Fruit fly (Drosophila melanogaster) ovary, adult (tissue): Measurements from ENCODE around the gene CheB93a.

Source experiments
- CG17801 ChIP-seq: fragments of 200-800 bp; optimal IDR thresholded peaks from 2 replicates; lab custom pipeline; 2019; ENCODE audit warnings: missing biosample characterization, mild to moderate bottlenecking, missing genetic modification characterization, moderate library complexity; ENCODE audit not compliant: partially characterized antibody

The CheB93a gene

dm6 chr3R:21440102-21440501 lies 32.9 kb downstream of the CheB93a start:
- no peak for TF ChIP-seq CG17801 (GFP tag; lab: Kevin White, UChicago)

DNA sequence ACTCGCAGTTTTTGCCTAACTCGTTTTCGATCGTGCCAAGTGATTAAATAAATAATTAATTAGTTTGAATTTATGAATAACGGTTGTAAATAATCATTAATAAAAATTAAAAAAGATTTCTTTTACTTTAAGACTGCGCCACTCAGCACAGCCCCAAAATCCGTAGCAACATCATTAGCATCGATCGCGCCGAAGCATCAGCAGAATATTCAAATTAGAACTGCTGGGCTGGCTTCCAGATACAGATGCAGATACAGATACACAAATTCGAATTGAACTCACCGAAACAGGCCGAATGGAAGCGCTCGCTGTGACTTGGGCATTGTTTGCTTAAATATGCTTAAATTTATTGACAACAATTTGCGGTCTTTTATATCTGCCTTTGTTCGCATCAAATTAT lies 33.5 kb downstream of the CheB93a start:
- no peak for TF ChIP-seq CG17801 (GFP tag; lab: Kevin White, UChicago)

DNA sequence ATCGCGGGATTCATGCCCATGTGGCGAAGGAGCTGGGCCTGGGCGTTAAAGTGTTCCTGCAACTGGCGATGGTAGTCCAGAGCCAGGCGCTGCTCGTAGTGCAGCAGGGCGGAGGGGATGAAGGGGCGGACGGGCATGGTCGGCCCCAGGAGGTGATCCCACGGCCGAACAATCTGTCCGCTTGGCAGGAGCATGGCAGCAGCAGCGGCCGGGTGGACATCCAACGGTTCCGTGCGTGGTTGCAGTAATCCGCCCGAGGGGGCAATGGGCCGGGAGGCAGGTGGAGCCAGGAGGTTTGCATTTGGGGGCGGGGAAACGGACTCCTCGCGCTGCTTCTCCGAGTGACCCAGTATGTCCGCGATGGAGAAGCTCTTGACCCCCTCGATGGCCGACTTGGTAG lies 38.1 kb downstream of the CheB93a start:
- no peak for TF ChIP-seq CG17801 (GFP tag; lab: Kevin White, UChicago)

DNA sequence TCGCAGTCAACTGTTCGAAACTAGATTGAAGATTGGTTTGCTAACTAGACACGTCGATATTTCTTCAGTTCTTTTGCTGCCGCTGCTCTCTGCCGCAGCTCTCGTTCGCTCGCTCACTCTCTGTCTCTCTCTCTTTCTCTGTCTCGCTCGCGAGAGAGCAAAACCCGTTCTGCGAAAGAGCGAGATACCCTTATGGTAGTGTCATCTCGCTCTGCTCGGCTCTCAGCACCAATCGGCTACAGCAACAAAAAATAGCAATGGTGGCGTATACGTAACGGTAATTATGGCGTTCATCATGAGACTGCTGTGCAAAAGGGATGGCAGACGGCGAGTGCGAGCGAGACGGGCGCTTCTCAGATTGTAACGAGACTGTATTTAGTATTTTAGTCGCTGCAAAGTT lies 39.1 kb downstream of the CheB93a start, which contains the start of gene lbe:
Gene lbe, minus strand, starts transcription at position 204 of the 400 bp plus-strand sequence.
- no peak for TF ChIP-seq CG17801 (GFP tag; lab: Kevin White, UChicago)

dm6 chr3R:21447656-21448055 lies 40.4 kb downstream of the CheB93a start:
- no peak for TF ChIP-seq CG17801 (GFP tag; lab: Kevin White, UChicago)

DNA sequence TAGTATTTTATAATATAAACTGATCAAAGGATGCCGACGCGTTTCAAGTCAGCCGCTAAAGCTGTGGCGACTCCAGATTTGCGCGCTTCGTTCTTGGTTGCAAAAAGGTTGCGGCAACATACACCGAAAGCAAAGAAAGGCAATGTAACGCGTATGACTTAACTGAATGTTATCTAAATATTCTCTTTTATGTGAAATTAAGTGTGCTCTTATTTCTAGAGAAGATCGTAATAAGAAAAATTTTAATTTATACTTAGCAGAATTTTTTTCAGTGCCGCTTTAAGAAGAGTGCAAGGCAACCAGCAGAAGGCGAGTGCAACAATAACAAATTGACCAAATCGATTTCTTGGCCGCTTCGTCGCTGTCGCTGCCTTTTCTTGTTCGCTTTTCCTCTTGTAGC lies 44.9 kb downstream of the CheB93a start:
- TF ChIP-seq CG17801 (GFP tag; lab: Kevin White, UChicago) = no peak

DNA sequence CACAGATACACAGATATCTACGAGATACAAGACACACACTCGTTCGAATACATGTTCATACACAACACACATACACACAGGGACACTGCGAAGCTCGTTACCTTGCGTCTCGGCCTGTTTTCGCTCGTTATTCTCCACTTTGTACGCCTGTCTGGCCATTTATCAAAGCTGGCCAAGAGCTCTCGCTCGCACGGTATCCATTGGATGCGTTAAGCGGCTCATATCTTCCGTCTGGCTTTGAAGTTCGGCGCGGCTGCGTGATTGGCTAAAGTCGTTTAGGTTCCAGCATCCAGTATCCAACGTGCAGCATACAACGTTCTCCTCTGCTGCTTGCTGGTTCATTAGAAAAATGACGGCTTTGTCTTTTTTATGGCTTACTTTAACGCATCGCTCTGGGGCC lies 49.5 kb downstream of the CheB93a start:
- no peak for TF ChIP-seq CG17801 (GFP tag; lab: Kevin White, UChicago)
